Worm (Caenorhabditis elegans) whole organism, young adult: ENCODE data around the gene clec-54.
A peak's percentile ranks its signal among the peaks of the same experiment; 100 is the strongest.

Source experiments
- B0019.2 ChIP-seq: fragments of 200-800 bp; sonication (Bioruptor generic); conservative IDR thresholded peaks from 2 replicates; pipeline ENCODE4 v1.3.6; 2022; ENCODE audit warnings: missing genetic modification reagents, missing genetic modification characterization, missing compliant biosample characterization
- B0035.1 ChIP-seq: sonication (generic microtip); optimal IDR thresholded peaks from 2 replicates; lab custom pipeline; 2016; ENCODE audit warnings: missing genetic modification characterization, mild to moderate bottlenecking, missing compliant biosample characterization, missing genotype, missing genetic modification reagents
- D2030.7 ChIP-seq: fragments of 200-800 bp; sonication (Bioruptor generic); IDR thresholded peaks from 2 replicates; pipeline ENCODE4 v1.3.6; 2022; ENCODE audit warnings: missing genetic modification reagents, missing genetic modification characterization, missing compliant biosample characterization
- F37B4.10 ChIP-seq: fragments of 200-800 bp; sonication (Bioruptor generic); IDR thresholded peaks from 2 replicates; pipeline ENCODE4 v1.3.6; 2022; ENCODE audit warnings: missing genetic modification characterization, missing compliant biosample characterization
- F39B2.1 ChIP-seq: fragments of 200-800 bp; sonication (Bioruptor generic); IDR thresholded peaks from 2 replicates; pipeline ENCODE4 v1.3.6; 2022; ENCODE audit warnings: missing genetic modification reagents, missing genetic modification characterization, missing compliant biosample characterization
- F57A8.1 ChIP-seq: fragments of 200-800 bp; sonication (Bioruptor generic); optimal IDR thresholded peaks from 2 replicates; lab custom pipeline; 2018; ENCODE audit warnings: mild to moderate bottlenecking, missing genetic modification characterization, moderate library complexity, missing compliant biosample characterization
- T26A5.8 ChIP-seq: sonication (generic microtip); optimal IDR thresholded peaks from 2 replicates; lab custom pipeline; 2016; ENCODE audit warnings: missing genetic modification characterization, missing compliant biosample characterization
- Y53G8AR.9 ChIP-seq: fragments of 200-800 bp; sonication (Bioruptor generic); conservative IDR thresholded peaks from 2 replicates; pipeline ENCODE4 v1.3.6; 2022; ENCODE audit warnings: missing genetic modification reagents, missing genetic modification characterization, missing compliant biosample characterization
- Y79H2A.3 ChIP-seq: fragments of 200-800 bp; sonication (Bioruptor generic); conservative IDR thresholded peaks from 2 replicates; pipeline ENCODE4 v1.3.6; 2022; ENCODE audit warnings: missing genetic modification reagents, missing genetic modification characterization, missing compliant biosample characterization
- atf-7 ChIP-seq: sonication (generic microtip); optimal IDR thresholded peaks from 2 replicates; lab custom pipeline; 2017; ENCODE audit warnings: mild to moderate bottlenecking, missing genetic modification characterization, missing compliant biosample characterization
- attf-3 ChIP-seq: fragments of 200-800 bp; sonication (Bioruptor generic); conservative IDR thresholded peaks from 2 replicates; pipeline ENCODE4 v1.3.6; 2022; ENCODE audit warnings: missing genetic modification reagents, missing genetic modification characterization, missing compliant biosample characterization
- attf-6 ChIP-seq: fragments of 200-800 bp; sonication (Bioruptor generic); IDR thresholded peaks from 2 replicates; pipeline ENCODE4 v1.3.6; 2022; ENCODE audit warnings: missing genetic modification reagents, missing genetic modification characterization, missing compliant biosample characterization
- bed-2 ChIP-seq: fragments of 200-800 bp; sonication (Bioruptor generic); IDR thresholded peaks from 2 replicates; pipeline ENCODE4 v1.3.6; 2022; ENCODE audit warnings: missing genetic modification reagents, missing genetic modification characterization, missing compliant biosample characterization
- ceh-100 ChIP-seq: fragments of 200-800 bp; sonication (Bioruptor generic); IDR thresholded peaks from 2 replicates; pipeline ENCODE4 v1.3.6; 2022; ENCODE audit warnings: missing genetic modification reagents, missing genetic modification characterization, missing compliant biosample characterization
- ceh-40 ChIP-seq: fragments of 200-800 bp; sonication (Bioruptor generic); IDR thresholded peaks from 2 replicates; pipeline ENCODE4 v1.3.6; 2022; ENCODE audit warnings: missing genetic modification characterization, missing compliant biosample characterization
- chd-7 ChIP-seq: sonication (generic microtip); optimal IDR thresholded peaks from 2 replicates; lab custom pipeline; 2016; ENCODE audit warnings: mild to moderate bottlenecking, missing genetic modification characterization, moderate library complexity, missing compliant biosample characterization
- die-1 ChIP-seq: sonication (generic microtip); optimal IDR thresholded peaks from 2 replicates; lab custom pipeline; 2016; ENCODE audit warnings: missing genotype, mild to moderate bottlenecking, missing genetic modification characterization, missing compliant biosample characterization
- dox-1 ChIP-seq: fragments of 200-800 bp; sonication (Bioruptor generic); IDR thresholded peaks from 2 replicates; pipeline ENCODE4 v1.3.6; 2022; ENCODE audit warnings: missing genetic modification reagents, missing genetic modification characterization, missing compliant biosample characterization
- efl-1 ChIP-seq: fragments of 150-350 bp; optimal IDR thresholded peaks from 2 replicates; lab custom pipeline; 2014; ENCODE audit warnings: missing biosample characterization, missing genetic modification reagents, missing genetic modification characterization
- egl-18 ChIP-seq: fragments of 200-800 bp; sonication (Bioruptor generic); IDR thresholded peaks from 2 replicates; pipeline ENCODE4 v1.3.6; 2022; ENCODE audit warnings: missing genetic modification reagents, missing genetic modification characterization, missing compliant biosample characterization
- egl-44 ChIP-seq: fragments of 200-800 bp; sonication (Bioruptor generic); IDR thresholded peaks from 2 replicates; pipeline ENCODE4 v1.3.6; 2022; ENCODE audit warnings: missing genetic modification reagents, missing genetic modification characterization, missing compliant biosample characterization
- ekl-4 ChIP-seq: fragments of 200-800 bp; sonication (Bioruptor generic); IDR thresholded peaks from 2 replicates; pipeline ENCODE4 v1.3.6; 2022; ENCODE audit warnings: missing genetic modification reagents, missing genetic modification characterization, missing compliant biosample characterization
- hlh-12 ChIP-seq: sonication (generic microtip); optimal IDR thresholded peaks from 2 replicates; lab custom pipeline; 2016; ENCODE audit warnings: missing genetic modification characterization, missing compliant biosample characterization
- lin-26 ChIP-seq: fragments of 200-800 bp; sonication (Bioruptor generic); IDR thresholded peaks from 2 replicates; pipeline ENCODE4 v1.3.6; 2022; ENCODE audit warnings: missing genetic modification reagents, missing genetic modification characterization, missing compliant biosample characterization
- lsl-1 ChIP-seq: fragments of 200-800 bp; sonication (Bioruptor generic); optimal IDR thresholded peaks from 2 replicates; lab custom pipeline; 2018; ENCODE audit warnings: mild to moderate bottlenecking, missing genetic modification characterization, moderate library complexity, missing compliant biosample characterization
- madf-10 ChIP-seq: sonication (generic microtip); optimal IDR thresholded peaks from 2 replicates; lab custom pipeline; 2016; ENCODE audit warnings: mild to moderate bottlenecking, missing genetic modification characterization, missing compliant biosample characterization
- madf-8 ChIP-seq: fragments of 200-800 bp; sonication (Bioruptor generic); conservative IDR thresholded peaks from 2 replicates; pipeline ENCODE4 v1.3.6; 2022; ENCODE audit warnings: missing genetic modification reagents, missing genetic modification characterization, missing compliant biosample characterization
- mcd-1 ChIP-seq: fragments of 200-800 bp; sonication (Bioruptor generic); IDR thresholded peaks from 2 replicates; pipeline ENCODE4 v1.3.6; 2022; ENCODE audit warnings: missing genetic modification reagents, missing genetic modification characterization, missing compliant biosample characterization
- mel-28 ChIP-seq: sonication (generic microtip); optimal IDR thresholded peaks from 2 replicates; lab custom pipeline; 2016; ENCODE audit warnings: borderline replicate concordance, mild to moderate bottlenecking, missing genetic modification characterization, missing compliant biosample characterization
- rcor-1 ChIP-seq: fragments of 200-800 bp; sonication (Bioruptor generic); IDR thresholded peaks from 2 replicates; pipeline ENCODE4 v1.3.6; 2022; ENCODE audit warnings: missing genetic modification reagents, missing genetic modification characterization, missing compliant biosample characterization
- sdz-38 ChIP-seq: sonication (generic microtip); optimal IDR thresholded peaks from 2 replicates; lab custom pipeline; 2016; ENCODE audit warnings: missing genotype, missing genetic modification characterization, missing compliant biosample characterization
- sea-2 ChIP-seq: fragments of 200-800 bp; sonication (Bioruptor generic); IDR thresholded peaks from 2 replicates; pipeline ENCODE4 v1.3.6; 2022; ENCODE audit warnings: missing genetic modification characterization, missing compliant biosample characterization
- snpc-1.1 ChIP-seq: sonication (generic microtip); optimal IDR thresholded peaks from 2 replicates; lab custom pipeline; 2017; ENCODE audit warnings: missing genetic modification characterization, mild to moderate bottlenecking, missing compliant biosample characterization, antibody characterized with exemption, moderate library complexity, missing genotype, missing genetic modification reagents; ENCODE audit not compliant: insufficient read depth
- snpc-1.3 ChIP-seq: sonication (generic microtip); optimal IDR thresholded peaks from 2 replicates; lab custom pipeline; 2017; ENCODE audit warnings: missing genetic modification characterization, mild to moderate bottlenecking, missing compliant biosample characterization, antibody characterized with exemption, moderate library complexity, missing genotype, missing genetic modification reagents; ENCODE audit not compliant: insufficient read depth
- snpc-3.4 ChIP-seq: sonication (generic microtip); optimal IDR thresholded peaks from 2 replicates; lab custom pipeline; 2017; ENCODE audit warnings: missing genetic modification characterization, mild to moderate bottlenecking, missing compliant biosample characterization, antibody characterized with exemption, moderate library complexity, missing genotype, missing genetic modification reagents
- snpc-4 ChIP-seq, 5 experiments: fragments of 150-350 bp in 1 of 5; sonication (generic microtip) in 4 of 5; optimal IDR thresholded peaks; 2 replicates each; lab custom pipeline; 2014 to 2018; ENCODE audit warnings: missing genetic modification characterization in 5 of 5, missing biosample characterization in 3 of 5, antibody characterized with exemption in 2 of 5, mild to moderate bottlenecking in 2 of 5, missing compliant biosample characterization in 2 of 5, missing genotype in 2 of 5, moderate library complexity in 2 of 5, missing genetic modification reagents in 1 of 5
- tbp1 ChIP-seq: fragments of 200-800 bp; sonication (Bioruptor generic); optimal IDR thresholded peaks from 2 replicates; lab custom pipeline; 2018; ENCODE audit warnings: mild to moderate bottlenecking, missing genetic modification characterization, missing compliant biosample characterization
- unc-62 ChIP-seq: fragments of 150-350 bp; optimal IDR thresholded peaks from 2 replicates; lab custom pipeline; 2014; ENCODE audit warnings: missing biosample characterization, missing genetic modification reagents, missing genetic modification characterization
- ztf-18 ChIP-seq: sonication (generic microtip); optimal IDR thresholded peaks from 2 replicates; lab custom pipeline; 2016; ENCODE audit warnings: missing genotype, mild to moderate bottlenecking, missing genetic modification characterization, missing compliant biosample characterization
- ztf-25 ChIP-seq: fragments of 200-800 bp; sonication (Bioruptor generic); IDR thresholded peaks from 2 replicates; pipeline ENCODE4 v1.3.6; 2022; ENCODE audit warnings: missing genetic modification reagents, missing genetic modification characterization, missing compliant biosample characterization
- ztf-28 ChIP-seq: fragments of 200-800 bp; sonication (Bioruptor generic); IDR thresholded peaks from 2 replicates; pipeline ENCODE4 v1.3.6; 2022; ENCODE audit warnings: missing genetic modification reagents, missing genetic modification characterization, missing compliant biosample characterization
- ztf-3 ChIP-seq: fragments of 200-800 bp; sonication (Bioruptor generic); optimal IDR thresholded peaks from 2 replicates; lab custom pipeline; 2018; ENCODE audit warnings: mild to moderate bottlenecking, missing genetic modification characterization, missing compliant biosample characterization

clec-54 gene

DNA sequence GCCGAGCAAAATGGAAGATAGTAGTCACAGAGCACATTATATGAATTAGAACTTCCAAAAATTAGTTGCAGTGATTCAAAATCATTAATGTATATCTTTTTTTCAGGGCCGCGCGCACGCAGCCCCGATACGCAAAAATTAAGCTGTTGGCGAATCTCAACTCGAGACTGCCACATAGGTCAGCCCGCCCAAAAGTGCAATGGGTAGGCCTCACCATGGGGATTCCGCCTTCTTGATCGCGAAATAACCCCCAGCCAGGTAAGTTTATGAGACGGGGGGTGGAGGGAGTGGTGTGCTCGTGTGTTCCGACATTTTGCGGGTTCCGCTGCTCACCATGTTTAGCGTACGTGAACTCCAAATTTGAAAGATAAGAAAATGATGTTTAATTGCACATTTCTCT, 13.6 kb upstream of the clec-54 start, which contains the start of gene F08H9.3 (continued):
- TF ChIP-seq egl-44 (GFP tag; lab: Robert Waterston, UW) = 0 out of 2 replicates have a peak, but pooled peaks have one; percentile 63
- peak; percentile 84 for TF ChIP-seq dox-1 (GFP tag; lab: Robert Waterston, UW)
- TF ChIP-seq efl-1 (GFP tag; lab: Kevin White, UChicago) = peak; percentile 10
- TF ChIP-seq lin-26 (GFP tag; lab: Robert Waterston, UW) = peak; percentile 69; the same call in 1 of the 2 replicates
- TF ChIP-seq snpc-4 (GFP tag; optimal IDR thresholded peaks at IDR 0.05; lab: Kevin White, UChicago) = peak; percentile 85
- peak; percentile 90 to 98 (median 94) for TF ChIP-seq snpc-4 (tag; optimal IDR thresholded peaks at IDR 0.05; lab: Kevin White, UChicago)
- TF ChIP-seq snpc-3.4 (tag; lab: Kevin White, UChicago) = peak; percentile 85
- TF ChIP-seq, all 124 proteins: peak for 39; not testable (repeated sequence) for 85

DNA sequence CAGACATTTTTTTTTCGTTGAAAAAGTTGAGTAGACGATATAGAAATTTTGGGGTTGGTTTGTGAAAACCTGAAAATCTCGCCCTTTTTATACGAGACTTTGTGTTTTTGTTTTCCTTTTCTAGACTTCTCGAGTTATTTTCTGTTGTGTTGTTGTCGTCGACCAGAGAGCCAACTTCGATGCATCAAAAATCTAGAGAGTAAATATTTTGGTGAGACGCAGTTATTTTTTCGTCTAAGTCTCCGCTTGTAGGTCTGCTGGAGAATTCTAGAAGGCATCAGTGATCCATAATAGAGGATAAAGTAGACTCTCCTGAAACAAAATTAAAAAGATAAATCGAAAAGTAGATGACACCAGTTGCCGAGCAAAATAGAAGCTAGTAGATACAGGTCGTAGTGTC, 12.3 kb upstream of the clec-54 start, which contains the start of gene F08H9.4:
TSS of gene F08H9.4 (minus strand) at position 61 of the 400 bp plus-strand sequence.
- TF ChIP-seq snpc-1.1 (no peak), atf-7 (tag; lab: Kevin White, UChicago) (no peak), egl-18 (GFP tag; lab: Robert Waterston, UW) (no peak), hlh-12 (tag; lab: Kevin White, UChicago) (no peak), lin-26 (GFP tag; lab: Robert Waterston, UW) (no peak), mel-28 (tag; lab: Kevin White, UChicago) (no peak), snpc-1.3 (no peak), attf-3 (GFP tag; lab: Robert Waterston, UW) (no peak), D2030.7 (GFP tag; lab: Robert Waterston, UW) (no peak), sdz-38 (tag; lab: Kevin White, UChicago) (no peak), B0019.2 (GFP tag; lab: Robert Waterston, UW) (no peak), unc-62 (GFP tag; lab: Kevin White, UChicago) (no peak), chd-7 (tag; lab: Kevin White, UChicago) (no peak), F39B2.1 (GFP tag; lab: Robert Waterston, UW) (no peak)

DNA sequence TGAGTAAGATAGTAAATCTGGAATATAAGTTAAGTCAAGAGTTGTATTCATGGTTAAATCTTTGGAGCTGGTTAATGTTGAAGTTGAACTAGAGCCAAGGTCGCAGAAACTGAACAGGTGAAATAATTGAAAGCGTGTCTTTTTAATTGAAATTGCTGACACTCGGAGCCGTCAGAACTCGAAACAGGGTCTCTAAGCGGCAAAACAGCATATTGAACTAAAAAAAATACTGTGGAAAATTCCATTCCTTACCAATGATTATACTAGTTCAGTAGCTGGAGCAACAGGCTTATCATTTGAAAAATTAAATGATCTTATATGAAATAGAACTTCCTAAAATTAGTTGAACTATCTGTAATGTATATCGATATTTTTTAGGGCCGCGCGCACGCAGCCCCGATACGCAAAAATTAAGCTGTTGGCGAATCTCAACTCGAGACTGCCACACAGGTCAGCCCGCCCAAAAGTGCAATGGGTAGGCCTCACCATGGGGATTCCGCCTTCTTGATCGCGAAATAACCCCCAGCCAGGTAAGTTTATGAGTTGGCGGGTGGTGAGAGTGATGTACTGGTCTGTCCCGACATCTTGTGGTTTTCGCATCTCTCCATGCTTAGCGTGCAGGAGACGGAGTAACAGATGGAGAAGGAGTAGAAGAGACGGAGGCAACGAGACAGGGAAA, 8.4 kb upstream of the clec-54 start, which contains the start of gene srz-97:
TSS of gene srz-97 (minus strand) at position 51 of the 679 bp plus-strand sequence.
- TF ChIP-seq die-1 (tag; lab: Kevin White, UChicago) (peak; percentile 32), tbp1 (GFP tag; lab: Kevin White, UChicago) (peak; percentile 74), T26A5.8 (tag; lab: Kevin White, UChicago) (no peak), Y53G8AR.9 (GFP tag; lab: Robert Waterston, UW) (0 out of 2 replicates have a peak, but pooled peaks have one; percentile 61), madf-10 (peak; percentile 12), ceh-100 (0 out of 2 replicates have a peak, but pooled peaks have one; percentile 42), lsl-1 (peak; percentile 59), F37B4.10 (GFP tag; lab: Robert Waterston, UW) (0 out of 2 replicates have a peak, but pooled peaks have one; percentile 73), ztf-28 (GFP tag; lab: Robert Waterston, UW) (no peak), B0035.1 (no peak), D2030.7 (GFP tag; lab: Robert Waterston, UW) (peak; percentile 75), chd-7 (tag; lab: Kevin White, UChicago) (peak; percentile 34), rcor-1 (GFP tag; lab: Robert Waterston, UW) (peak; percentile 81), bed-2 (GFP tag; lab: Robert Waterston, UW) (peak; percentile 37; the same call in 1 of the 2 replicates), ztf-18 (tag; lab: Kevin White, UChicago) (peak; percentile 27), ztf-3 (no peak), sea-2 (no peak), Y79H2A.3 (GFP tag; lab: Robert Waterston, UW) (0 out of 2 replicates have a peak, but pooled peaks have one; percentile 42), egl-44 (GFP tag; lab: Robert Waterston, UW) (0 out of 2 replicates have a peak, but pooled peaks have one; percentile 29), attf-6 (GFP tag; lab: Robert Waterston, UW) (peak; percentile 84), madf-8 (GFP tag; lab: Robert Waterston, UW) (peak; percentile 46), mcd-1 (GFP tag; lab: Robert Waterston, UW) (peak; percentile 74), ceh-40 (GFP tag; lab: Robert Waterston, UW) (0 out of 2 replicates have a peak, but pooled peaks have one; percentile 15), F57A8.1 (GFP tag; lab: Kevin White, UChicago) (no peak), ekl-4 (GFP tag; lab: Robert Waterston, UW) (peak; percentile 37; the same call in 1 of the 2 replicates), ztf-25 (GFP tag; lab: Robert Waterston, UW) (no peak)
